Fruit fly (Drosophila melanogaster) whole organism, adult: Measurements from ENCODE around the gene eIF2A.

Experiments
- CG11617 ChIP-seq: fragments of 200-800 bp; sonication (Bioruptor generic); optimal IDR thresholded peaks from 2 replicates; lab custom pipeline; 2017; ENCODE audit warnings: mild to moderate bottlenecking, missing biosample characterization, missing genetic modification reagents, missing genetic modification characterization
- CG12768 ChIP-seq: fragments of 200-800 bp; sonication (Bioruptor generic); optimal IDR thresholded peaks from 2 replicates; lab custom pipeline; 2017; ENCODE audit warnings: missing biosample characterization, missing genetic modification characterization, mild to moderate bottlenecking, moderate library complexity, missing genetic modification reagents
- CG14711 ChIP-seq: fragments of 200-800 bp; sonication (Bioruptor generic); optimal IDR thresholded peaks from 2 replicates; lab custom pipeline; 2018; ENCODE audit warnings: missing biosample characterization, mild to moderate bottlenecking, missing genetic modification characterization, moderate library complexity
- CG1620 ChIP-seq: fragments of 200-800 bp; sonication (Bioruptor generic); optimal IDR thresholded peaks from 2 replicates; lab custom pipeline; 2016; ENCODE audit warnings: missing biosample characterization, missing genetic modification characterization
- CG33017 ChIP-seq: fragments of 200-800 bp; sonication (Bioruptor generic); optimal IDR thresholded peaks from 2 replicates; lab custom pipeline; 2018; ENCODE audit warnings: missing biosample characterization, mild to moderate bottlenecking, missing genetic modification characterization, moderate library complexity
- CG5204 ChIP-seq: fragments of 200-800 bp; sonication (Bioruptor generic); optimal IDR thresholded peaks from 2 replicates; lab custom pipeline; 2016; ENCODE audit warnings: missing biosample characterization, missing genetic modification characterization
- CG7045 ChIP-seq: fragments of 200-800 bp; sonication (Bioruptor generic); optimal IDR thresholded peaks from 2 replicates; lab custom pipeline; 2017; ENCODE audit warnings: missing biosample characterization, mild to moderate bottlenecking, missing genetic modification characterization
- CG7101 ChIP-seq: fragments of 200-800 bp; sonication (Bioruptor generic); optimal IDR thresholded peaks from 2 replicates; lab custom pipeline; 2018; ENCODE audit warnings: missing biosample characterization, mild to moderate bottlenecking, missing genetic modification characterization, moderate library complexity
- Clk ChIP-seq: fragments of 200-800 bp; sonication (Bioruptor generic); optimal IDR thresholded peaks from 2 replicates; lab custom pipeline; 2017; ENCODE audit warnings: missing biosample characterization, missing genetic modification characterization
- Crg-1 ChIP-seq: fragments of 200-800 bp; sonication (Bioruptor generic); optimal IDR thresholded peaks from 2 replicates; lab custom pipeline; 2016; ENCODE audit warnings: missing biosample characterization, missing genetic modification characterization
- Hr96 ChIP-seq: fragments of 200-800 bp; sonication (Bioruptor generic); optimal IDR thresholded peaks from 2 replicates; lab custom pipeline; 2016; ENCODE audit warnings: missing biosample characterization, missing genetic modification characterization
- Mnt ChIP-seq: fragments of 200-800 bp; sonication (Bioruptor generic); optimal IDR thresholded peaks from 2 replicates; lab custom pipeline; 2016; ENCODE audit warnings: missing biosample characterization, mild to moderate bottlenecking, missing genetic modification characterization
- bab1 ChIP-seq: fragments of 200-800 bp; sonication (Bioruptor generic); optimal IDR thresholded peaks from 3 replicates; lab custom pipeline; 2019; ENCODE audit warnings: missing biosample characterization, mild to moderate bottlenecking, missing genetic modification characterization, moderate library complexity
- cic ChIP-seq: fragments of 200-800 bp; sonication (Bioruptor generic); optimal IDR thresholded peaks from 2 replicates; lab custom pipeline; 2017; ENCODE audit warnings: missing biosample characterization, mild to moderate bottlenecking, missing genetic modification characterization, moderate library complexity
- cnc ChIP-seq, 2 experiments: fragments of >200 bp; optimal IDR thresholded peaks; 2 replicates each; lab custom pipeline; 2017
- kay ChIP-seq: fragments of 200-800 bp; sonication (Bioruptor generic); peaks from one replicate; lab custom pipeline; 2016; ENCODE audit warnings: missing biosample characterization, missing genetic modification characterization, borderline replicate concordance
- ovo ChIP-seq: fragments of 200-800 bp; sonication (Bioruptor generic); optimal IDR thresholded peaks from 2 replicates; lab custom pipeline; 2016; ENCODE audit warnings: missing biosample characterization, missing genetic modification characterization
- pad ChIP-seq: fragments of 200-800 bp; sonication (Bioruptor generic); optimal IDR thresholded peaks from 3 replicates; lab custom pipeline; 2017; ENCODE audit warnings: missing biosample characterization, missing genetic modification characterization, mild to moderate bottlenecking, moderate library complexity, missing genetic modification reagents
- tj ChIP-seq: fragments of 200-800 bp; sonication (Bioruptor generic); optimal IDR thresholded peaks from 3 replicates; lab custom pipeline; 2017; ENCODE audit warnings: missing biosample characterization, mild to moderate bottlenecking, missing genetic modification characterization, moderate library complexity
- toe ChIP-seq: fragments of 200-800 bp; sonication (Bioruptor generic); optimal IDR thresholded peaks from 2 replicates; lab custom pipeline; 2016; ENCODE audit warnings: missing biosample characterization, missing genetic modification characterization

The eIF2A gene

dm6 chr3L:21839720-21840641 is 15.4 kb downstream of the eIF2A start:
- TF ChIP-seq tj (peak; percentile 96), Crg-1 (peak; percentile 66), Hr96 (GFP tag; lab: Kevin White, UChicago) (peak; percentile 82), CG1620 (GFP tag; lab: Kevin White, UChicago) (peak; percentile 56), CG7101 (tag; lab: Kevin White, UChicago) (peak; percentile 80), toe (GFP tag; lab: Kevin White, UChicago) (peak; percentile 82), CG33017 (tag; lab: Kevin White, UChicago) (peak; percentile 78), bab1 (GFP tag; lab: Kevin White, UChicago) (peak; percentile 91), Clk (GFP tag; lab: Kevin White, UChicago) (peak; percentile 81), CG11617 (GFP tag; lab: Kevin White, UChicago) (peak; percentile 87), cnc (optimal IDR thresholded peaks at IDR 0.05; lab: Kevin White, UChicago) (no peak), CG7045 (GFP tag; lab: Kevin White, UChicago) (peak; percentile 89), CG14711 (peak; percentile 52), CG5204 (GFP tag; lab: Kevin White, UChicago) (peak; percentile 88), kay (GFP tag; lab: Kevin White, UChicago) (peak; percentile 90), pad (GFP tag; lab: Kevin White, UChicago) (no peak), CG12768 (GFP tag; lab: Kevin White, UChicago) (peak; percentile 79), ovo (GFP tag; lab: Kevin White, UChicago) (peak; percentile 3), cic (GFP tag; lab: Kevin White, UChicago) (peak; percentile 10), Mnt (peak; percentile 48)

- TF ChIP-seq pad (GFP tag; lab: Kevin White, UChicago), result peak; percentile 84
- no peak for TF ChIP-seq CG11617 (GFP tag; lab: Kevin White, UChicago)
- peak; percentile 73 for TF ChIP-seq tj
- TF ChIP-seq Clk (GFP tag; lab: Kevin White, UChicago), result no peak
Measured at dm6 chr3L:21840642-21840987, 16.1 kb downstream of the eIF2A start.

dm6 chr3L:21841079-21841478 is 16.5 kb downstream of the eIF2A start, which contains the start of gene P5CDh1:
Gene P5CDh1 (minus strand): TSS chr3L:21841356.
- TF ChIP-seq Clk (GFP tag; lab: Kevin White, UChicago) (no peak), Crg-1 (peak; percentile 77), CG12768 (GFP tag; lab: Kevin White, UChicago) (peak; percentile 79), CG14711 (no peak), CG7101 (tag; lab: Kevin White, UChicago) (peak; percentile 40), cnc (optimal IDR thresholded peaks at IDR 0.05; lab: Kevin White, UChicago) (no peak), pad (GFP tag; lab: Kevin White, UChicago) (peak; percentile 16), bab1 (GFP tag; lab: Kevin White, UChicago) (peak; percentile 64), toe (GFP tag; lab: Kevin White, UChicago) (no peak), CG33017 (tag; lab: Kevin White, UChicago) (no peak), cic (GFP tag; lab: Kevin White, UChicago) (peak; percentile 3), ovo (GFP tag; lab: Kevin White, UChicago) (peak; percentile 36), CG11617 (GFP tag; lab: Kevin White, UChicago) (peak; percentile 88), Mnt (peak; percentile 52), CG1620 (GFP tag; lab: Kevin White, UChicago) (peak; percentile 68), CG5204 (GFP tag; lab: Kevin White, UChicago) (peak; percentile 49), tj (no peak), kay (GFP tag; lab: Kevin White, UChicago) (no peak), CG7045 (GFP tag; lab: Kevin White, UChicago) (no peak), Hr96 (GFP tag; lab: Kevin White, UChicago) (peak; percentile 68)

- TF ChIP-seq cnc (optimal IDR thresholded peaks at IDR 0.05; lab: Kevin White, UChicago) (no peak), tj (no peak), Clk (GFP tag; lab: Kevin White, UChicago) (no peak), CG7045 (GFP tag; lab: Kevin White, UChicago) (no peak)
Measured at dm6 chr3L:21842286-21842685, 17.7 kb downstream of the eIF2A start, which contains the start of gene CG14563. Gene CG14563 (minus strand): TSS chr3L:21842386.

dm6 chr3L:21843307-21843706 is 18.8 kb downstream of the eIF2A start:
- TF ChIP-seq CG11617 (GFP tag; lab: Kevin White, UChicago) (no peak), CG12768 (GFP tag; lab: Kevin White, UChicago) (no peak), kay (GFP tag; lab: Kevin White, UChicago) (no peak), tj (no peak), CG7045 (GFP tag; lab: Kevin White, UChicago) (no peak), Mnt (no peak), CG7101 (tag; lab: Kevin White, UChicago) (no peak), cic (GFP tag; lab: Kevin White, UChicago) (no peak), CG33017 (tag; lab: Kevin White, UChicago) (no peak), ovo (GFP tag; lab: Kevin White, UChicago) (no peak), cnc (optimal IDR thresholded peaks at IDR 0.05; lab: Kevin White, UChicago) (no peak), toe (GFP tag; lab: Kevin White, UChicago) (no peak), CG1620 (GFP tag; lab: Kevin White, UChicago) (no peak), pad (GFP tag; lab: Kevin White, UChicago) (no peak), bab1 (GFP tag; lab: Kevin White, UChicago) (no peak), Crg-1 (no peak), CG14711 (no peak), Clk (GFP tag; lab: Kevin White, UChicago) (no peak)
